Fruit fly (Drosophila melanogaster): Measurements from ENCODE around the gene Surf4.

Surf4 gene

dm6 chr3R:15354019-15354418 is 8.0 kb upstream of the Surf4 start (continued):
- TF ChIP-seq pan (optimal IDR thresholded peaks at IDR 0.05): no peak
- no peak for TF ChIP-seq pan (GFP tag; optimal IDR thresholded peaks at IDR 0.05 in 1 of 2, IDR thresholded peaks at IDR 0.05 in 1 of 2)
- TF ChIP-seq CG17359 (tag; optimal IDR thresholded peaks at IDR 0.05): no peak
- no peak for TF ChIP-seq dm (GFP tag; optimal IDR thresholded peaks at IDR 0.05)
- TF ChIP-seq schlank (tag; optimal IDR thresholded peaks at IDR 0.05): no peak
- no peak for TF ChIP-seq Sry-β (GFP tag; optimal IDR thresholded peaks at IDR 0.05)
- no peak for TF ChIP-seq disco-r (GFP tag; optimal IDR thresholded peaks at IDR 0.05)
- no peak for TF ChIP-seq E2f2 (GFP tag; IDR thresholded peaks at IDR 0.05)
- no peak for TF ChIP-seq Taf1 (GFP tag; IDR thresholded peaks at IDR 0.05)
- TF ChIP-seq luna (GFP tag; optimal IDR thresholded peaks at IDR 0.05): no peak
- no peak for TF ChIP-seq CG17802 (tag; optimal IDR thresholded peaks at IDR 0.05)
- no peak for TF ChIP-seq Awh (GFP tag; IDR thresholded peaks at IDR 0.05)
- no peak for TF ChIP-seq CG3163 (GFP tag; optimal IDR thresholded peaks at IDR 0.05)
- TF ChIP-seq ap (GFP tag; IDR thresholded peaks at IDR 0.05): no peak
- TF ChIP-seq Med (GFP tag): peak; percentile 67
- TF ChIP-seq CG17829 (tag; optimal IDR thresholded peaks at IDR 0.05): no peak
- TF ChIP-seq Elba2 (GFP tag; optimal IDR thresholded peaks at IDR 0.05): no peak
- no peak for TF ChIP-seq CG7372 (GFP tag; IDR thresholded peaks at IDR 0.05)
- no peak for TF ChIP-seq wek (GFP tag; optimal IDR thresholded peaks at IDR 0.05)
- TF ChIP-seq gcm (GFP tag; optimal IDR thresholded peaks at IDR 0.05): no peak
- no peak for TF ChIP-seq unc-4 (GFP tag; IDR thresholded peaks at IDR 0.05; ENCODE audit: partially characterized antibody)
- TF ChIP-seq ac (GFP tag; optimal IDR thresholded peaks at IDR 0.05): no peak
- no peak for TF ChIP-seq CG4328 (GFP tag; optimal IDR thresholded peaks at IDR 0.05)
- TF ChIP-seq CG42726 (GFP tag; IDR thresholded peaks at IDR 0.05; ENCODE audit: partially characterized antibody): no peak
- no peak for TF ChIP-seq CG31365 (tag; optimal IDR thresholded peaks at IDR 0.05)
- no peak for TF ChIP-seq unpg (GFP tag; optimal IDR thresholded peaks at IDR 0.05)
- TF ChIP-seq crc (GFP tag; optimal IDR thresholded peaks at IDR 0.05): no peak
- TF ChIP-seq lilli (GFP tag; optimal IDR thresholded peaks at IDR 0.05): no peak
- no peak for TF ChIP-seq tio (GFP tag; optimal IDR thresholded peaks at IDR 0.05)
- no peak for TF ChIP-seq gro (GFP tag; optimal IDR thresholded peaks at IDR 0.05)
- TF ChIP-seq ems (GFP tag; optimal IDR thresholded peaks at IDR 0.05): no peak
- no peak for TF ChIP-seq Oli (tag; optimal IDR thresholded peaks at IDR 0.05)
- TF ChIP-seq Chrac-16 (GFP tag; optimal IDR thresholded peaks at IDR 0.05): no peak
- TF ChIP-seq knrl (GFP tag; IDR thresholded peaks at IDR 0.05; ENCODE audit: partially characterized antibody): no peak
- TF ChIP-seq NC2α (GFP tag; optimal IDR thresholded peaks at IDR 0.05): no peak
- TF ChIP-seq prd (optimal IDR thresholded peaks at IDR 0.05): no peak
- no peak for TF ChIP-seq prd (GFP tag; IDR thresholded peaks at IDR 0.05)
- no peak for TF ChIP-seq pita (GFP tag; optimal IDR thresholded peaks at IDR 0.05)
- TF ChIP-seq CG3065 (GFP tag; optimal IDR thresholded peaks at IDR 0.05): no peak
- no peak for TF ChIP-seq bbx (GFP tag; IDR thresholded peaks at IDR 0.05; ENCODE audit: partially characterized antibody)
- TF ChIP-seq CG3281 (GFP tag; optimal IDR thresholded peaks at IDR 0.05): peak; percentile 24
- no peak for TF ChIP-seq CG34422 (GFP tag; IDR thresholded peaks at IDR 0.05)
- TF ChIP-seq wdn (GFP tag; IDR thresholded peaks at IDR 0.05): no peak
- TF ChIP-seq Aef1 (GFP tag; IDR thresholded peaks at IDR 0.05): no peak
- no peak for TF ChIP-seq CG10274 (GFP tag; optimal IDR thresholded peaks at IDR 0.05)
- no peak for TF ChIP-seq CG1024 (GFP tag; IDR thresholded peaks at IDR 0.05)
